Worm (Caenorhabditis elegans) whole organism, L1 larva: ENCODE measurements around the gene nhr-223.
"Not testable (repeated sequence)": the region's sequence is repeated elsewhere in the genome, so short reads cannot be mapped to it uniquely, and the experiment has no call there.

ENCODE experiments used
- F16B12.6 ChIP-seq: fragments of 150-350 bp; optimal IDR thresholded peaks from 2 replicates; lab custom pipeline; 2014; ENCODE audit warnings: missing biosample characterization, missing genetic modification characterization
- Y116A8C.19 ChIP-seq: sonication (generic microtip); optimal IDR thresholded peaks from 2 replicates; lab custom pipeline; 2016; ENCODE audit warnings: missing compliant biosample characterization, missing genetic modification characterization, borderline replicate concordance
- alr-1 ChIP-seq: fragments of 200-800 bp; sonication (Bioruptor generic); optimal IDR thresholded peaks from 2 replicates; lab custom pipeline; 2018; ENCODE audit warnings: borderline replicate concordance, mild to moderate bottlenecking, missing genetic modification characterization, missing compliant biosample characterization
- aly-2 ChIP-seq: fragments of 150-350 bp; optimal IDR thresholded peaks from 2 replicates; lab custom pipeline; 2014; ENCODE audit warnings: missing biosample characterization, missing genetic modification characterization
- ama-1 ChIP-seq: fragments of 150-350 bp; optimal IDR thresholded peaks from 2 replicates; lab custom pipeline; 2014
- ceh-8 ChIP-seq: fragments of 200-800 bp; sonication (Bioruptor generic); optimal IDR thresholded peaks from 2 replicates; lab custom pipeline; 2018; ENCODE audit warnings: mild to moderate bottlenecking, missing genetic modification characterization, moderate library complexity, missing compliant biosample characterization
- ces-1 ChIP-seq: fragments of 150-350 bp; optimal IDR thresholded peaks from 2 replicates; lab custom pipeline; 2014; ENCODE audit warnings: missing biosample characterization, missing genetic modification reagents, missing genetic modification characterization
- dpl-1 ChIP-seq, 3 experiments: fragments of 150-350 bp in 2 of 3; sonication (generic microtip) in 1 of 3; optimal IDR thresholded peaks; 2 replicates each; lab custom pipeline; 2014 to 2017; ENCODE audit warnings: missing biosample characterization in 3 of 3, missing genetic modification characterization in 3 of 3, missing genetic modification reagents in 3 of 3
- dsc-1 ChIP-seq: sonication (generic microtip); optimal IDR thresholded peaks from 2 replicates; lab custom pipeline; 2016; ENCODE audit warnings: mild to moderate bottlenecking, missing genetic modification characterization, missing compliant biosample characterization
- efl-1 ChIP-seq, 4 experiments: fragments of 150-350 bp; optimal IDR thresholded peaks in 3 of 4; peaks in 1 of 4; 1 replicate in 1 of 4; 2 replicates in 3 of 4; lab custom pipeline; 2014; ENCODE audit warnings: missing biosample characterization in 2 of 4, missing genetic modification characterization in 2 of 4, missing genetic modification reagents in 2 of 4
- efl-3 ChIP-seq: fragments of 200-800 bp; sonication (Bioruptor generic); optimal IDR thresholded peaks from 2 replicates; lab custom pipeline; 2018; ENCODE audit warnings: mild to moderate bottlenecking, missing genetic modification characterization, missing compliant biosample characterization
- egl-27 ChIP-seq, 2 experiments: fragments of 150-350 bp in 1 of 2; sonication (generic microtip); optimal IDR thresholded peaks; 3 replicates each; lab custom pipeline; 2017 to 2018; ENCODE audit warnings: missing biosample characterization in 2 of 2, missing genetic modification characterization in 2 of 2, missing genetic modification reagents in 2 of 2
- elt-2 ChIP-seq: sonication (generic microtip); optimal IDR thresholded peaks from 2 replicates; lab custom pipeline; 2016; ENCODE audit warnings: missing genetic modification characterization, mild to moderate bottlenecking, inconsistent platforms, missing compliant biosample characterization, missing genetic modification reagents
- elt-3 ChIP-seq, 6 experiments: fragments of 150-350 bp in 1 of 6; sonication (generic microtip); optimal IDR thresholded peaks; 2 replicates each; lab custom pipeline; 2017 to 2018; ENCODE audit warnings: missing biosample characterization in 6 of 6, missing genetic modification characterization in 6 of 6, inconsistent platforms in 1 of 6
- fkh-4 ChIP-seq: sonication (generic microtip); optimal IDR thresholded peaks from 2 replicates; lab custom pipeline; 2016; ENCODE audit warnings: missing compliant biosample characterization, missing genetic modification characterization, borderline replicate concordance
- grh-1 ChIP-seq: fragments of 200-800 bp; sonication (Bioruptor generic); IDR thresholded peaks from 2 replicates; pipeline ENCODE4 v1.3.6; 2022; ENCODE audit warnings: missing genetic modification reagents, missing genetic modification characterization, missing compliant biosample characterization
- hpl-2 ChIP-seq: fragments of 150-350 bp; optimal IDR thresholded peaks from 2 replicates; lab custom pipeline; 2014; ENCODE audit warnings: missing biosample characterization, missing genetic modification reagents, missing genetic modification characterization
- lin-15B ChIP-seq: fragments of 150-350 bp; sonication (generic microtip); optimal IDR thresholded peaks from 3 replicates; lab custom pipeline; 2014; ENCODE audit warnings: missing biosample characterization, missing genetic modification characterization
- lin-39 ChIP-seq: fragments of 150-350 bp; optimal IDR thresholded peaks from 2 replicates; lab custom pipeline; 2014; ENCODE audit warnings: missing biosample characterization, missing genetic modification reagents, missing genetic modification characterization
- lsy-2 ChIP-seq, 2 experiments: fragments of 150-350 bp; optimal IDR thresholded peaks; 2 replicates each; lab custom pipeline; 2014; ENCODE audit warnings: missing biosample characterization in 2 of 2, missing genetic modification characterization in 2 of 2
- mab-9 ChIP-seq: fragments of 200-800 bp; sonication (Bioruptor generic); IDR thresholded peaks from 2 replicates; pipeline ENCODE4 v1.3.6; 2022; ENCODE audit warnings: missing genetic modification reagents, missing genetic modification characterization, missing compliant biosample characterization
- nhr-237 ChIP-seq: fragments of 150-350 bp; optimal IDR thresholded peaks from 2 replicates; lab custom pipeline; 2014; ENCODE audit warnings: missing biosample characterization, missing genetic modification characterization
- nhr-47 ChIP-seq: sonication (generic microtip); optimal IDR thresholded peaks from 2 replicates; lab custom pipeline; 2016; ENCODE audit warnings: mild to moderate bottlenecking, missing genetic modification characterization, moderate library complexity, missing compliant biosample characterization
- nhr-71 ChIP-seq: sonication (generic microtip); optimal IDR thresholded peaks from 2 replicates; lab custom pipeline; 2016; ENCODE audit warnings: mild to moderate bottlenecking, missing genetic modification characterization, moderate library complexity, missing compliant biosample characterization
- nhr-77 ChIP-seq: fragments of 150-350 bp; optimal IDR thresholded peaks from 2 replicates; lab custom pipeline; 2014; ENCODE audit warnings: missing biosample characterization, missing genetic modification characterization
- nhr-85 ChIP-seq: sonication (generic microtip); peaks from one replicate; lab custom pipeline; 2016; ENCODE audit warnings: missing genetic modification characterization, inconsistent platforms, missing compliant biosample characterization
- nhr-90 ChIP-seq: sonication (generic microtip); optimal IDR thresholded peaks from 2 replicates; lab custom pipeline; 2016; ENCODE audit warnings: mild to moderate bottlenecking, missing genetic modification characterization, missing compliant biosample characterization; ENCODE audit not compliant: poor library complexity
- pag-3 ChIP-seq: sonication (generic microtip); optimal IDR thresholded peaks from 2 replicates; lab custom pipeline; 2017; ENCODE audit warnings: missing genetic modification characterization, mild to moderate bottlenecking, missing compliant biosample characterization, antibody characterized with exemption, borderline replicate concordance; ENCODE audit not compliant: insufficient read depth
- pax-3 ChIP-seq: fragments of 200-800 bp; sonication (Bioruptor generic); optimal IDR thresholded peaks from 2 replicates; lab custom pipeline; 2018; ENCODE audit warnings: mild to moderate bottlenecking, missing genetic modification characterization, moderate library complexity, missing compliant biosample characterization
- pqm-1 ChIP-seq: sonication (generic microtip); optimal IDR thresholded peaks from 3 replicates; lab custom pipeline; 2017; ENCODE audit warnings: missing biosample characterization, missing genetic modification characterization
- rnt-1 ChIP-seq: sonication (generic microtip); optimal IDR thresholded peaks from 2 replicates; lab custom pipeline; 2016; ENCODE audit warnings: mild to moderate bottlenecking, missing genetic modification characterization, moderate library complexity, missing compliant biosample characterization
- skn-1 ChIP-seq: fragments of 150-350 bp; optimal IDR thresholded peaks from 2 replicates; lab custom pipeline; 2014; ENCODE audit warnings: missing biosample characterization, missing genetic modification characterization
- sptf-1 ChIP-seq: fragments of 150-350 bp; optimal IDR thresholded peaks from 2 replicates; lab custom pipeline; 2014; ENCODE audit warnings: missing biosample characterization, missing genetic modification characterization
- sup-37 ChIP-seq: fragments of 200-800 bp; sonication (Bioruptor generic); optimal IDR thresholded peaks from 2 replicates; lab custom pipeline; 2018; ENCODE audit warnings: mild to moderate bottlenecking, missing genetic modification characterization, missing compliant biosample characterization
- tlp-1 ChIP-seq: fragments of 150-350 bp; optimal IDR thresholded peaks from 2 replicates; lab custom pipeline; 2014; ENCODE audit warnings: missing biosample characterization, missing genetic modification characterization
- unc-86 ChIP-seq: sonication (generic microtip); optimal IDR thresholded peaks from 2 replicates; lab custom pipeline; 2016; ENCODE audit warnings: missing genetic modification characterization, missing compliant biosample characterization
- unc-98 ChIP-seq: fragments of 200-800 bp; sonication (Bioruptor generic); IDR thresholded peaks from 2 replicates; pipeline ENCODE4 v1.3.6; 2022; ENCODE audit warnings: missing genetic modification characterization, missing compliant biosample characterization
- zip-4 ChIP-seq: fragments of 200-800 bp; sonication (Bioruptor generic); optimal IDR thresholded peaks from 2 replicates; lab custom pipeline; 2018; ENCODE audit warnings: mild to moderate bottlenecking, missing genetic modification characterization, moderate library complexity, missing compliant biosample characterization

nhr-223 gene

ce11 chrV:15793270-15793669, 2.9 kb upstream of the nhr-223 start, which contains the start of gene T26E4.7:
Gene T26E4.7 (plus strand): TSS chrV:15793570.
- TF ChIP-seq rnt-1 (tag; lab: Kevin White, UChicago): no peak
- TF ChIP-seq efl-1 (optimal IDR thresholded peaks at IDR 0.05; lab: Kevin White, UChicago): no peak
- no peak for TF ChIP-seq efl-1 (GFP tag; optimal IDR thresholded peaks at IDR 0.05 in 1 of 2; lab: Kevin White, UChicago)
- no peak for TF ChIP-seq dpl-1 (GFP tag; optimal IDR thresholded peaks at IDR 0.05; lab: Kevin White, UChicago)
- TF ChIP-seq Y116A8C.19: no peak
- TF ChIP-seq egl-27 (tag; optimal IDR thresholded peaks at IDR 0.05; lab: Kevin White, UChicago): no peak
- no peak for TF ChIP-seq nhr-47 (tag; lab: Kevin White, UChicago)
- no peak for TF ChIP-seq grh-1 (GFP tag; lab: Robert Waterston, UW)
- TF ChIP-seq tlp-1 (tag; lab: Kevin White, UChicago): no peak
- TF ChIP-seq ceh-8: no peak

- TF ChIP-seq skn-1 (tag; lab: Kevin White, UChicago) (no peak), Y116A8C.19 (no peak), pqm-1 (tag; lab: Kevin White, UChicago) (no peak), F16B12.6 (tag; lab: Kevin White, UChicago) (no peak), pax-3 (no peak), lin-15B (tag; lab: Kevin White, UChicago) (no peak), tlp-1 (tag; lab: Kevin White, UChicago) (no peak), nhr-47 (tag; lab: Kevin White, UChicago) (no peak), nhr-71 (tag; lab: Kevin White, UChicago) (no peak), ceh-8 (no peak)
- TF ChIP-seq, all 84 proteins: peak for 0
These were observed 1.9 kb downstream of the nhr-223 start, which contains the start of gene T26E4.10 for ce11 chrV:15798108-15798507. Gene T26E4.10 (minus strand): TSS chrV:15798208.

- TF ChIP-seq unc-98 (GFP tag; lab: Robert Waterston, UW); lsy-2 (tag; optimal IDR thresholded peaks at IDR 0.05; lab: Kevin White, UChicago); elt-3 (tag; optimal IDR thresholded peaks at IDR 0.05; lab: Kevin White, UChicago): not testable (repeated sequence)
These were observed 6.4 kb downstream of the nhr-223 start, which contains the start of gene T26E4.9 for ce11 chrV:15802623-15803022. Gene T26E4.9 (minus strand): TSS chrV:15802723.

- TF ChIP-seq lin-39; sptf-1 (tag; lab: Kevin White, UChicago); aly-2 (tag; lab: Kevin White, UChicago): not testable (repeated sequence)
These were observed 6.9 kb downstream of the nhr-223 start, which contains the start of gene srd-27 for ce11 chrV:15803079-15803478. Gene srd-27 (plus strand): TSS chrV:15803379.

ce11 chrV:15803748-15804147, 7.6 kb downstream of the nhr-223 start, which contains the start of gene T26E4.18:
Gene T26E4.18 (minus strand): TSS chrV:15803848.
- TF ChIP-seq nhr-90 (tag; lab: Kevin White, UChicago); ama-1 (lab: Kevin White, UChicago); fkh-4 (tag; lab: Kevin White, UChicago): not testable (repeated sequence)

- TF ChIP-seq dsc-1 (tag; lab: Kevin White, UChicago); nhr-77 (tag; lab: Kevin White, UChicago); ces-1: not testable (repeated sequence)
These were observed 11.2 kb downstream of the nhr-223 start, which contains the start of gene srsx-38 for ce11 chrV:15807420-15807819. Gene srsx-38 (minus strand): TSS chrV:15807520.

- no peak for TF ChIP-seq sptf-1 (tag; lab: Kevin White, UChicago)
- TF ChIP-seq alr-1 (tag; lab: Kevin White, UChicago): no peak
- no peak for TF ChIP-seq efl-1 (optimal IDR thresholded peaks at IDR 0.05; lab: Kevin White, UChicago)
- TF ChIP-seq efl-1 (GFP tag; optimal IDR thresholded peaks at IDR 0.05 in 1 of 2; lab: Kevin White, UChicago): no peak
- no peak for TF ChIP-seq nhr-85 (tag; lab: Kevin White, UChicago)
- no peak for TF ChIP-seq hpl-2 (GFP tag; lab: Kevin White, UChicago)
- no peak for TF ChIP-seq efl-3 (GFP tag; lab: Kevin White, UChicago)
- no peak for TF ChIP-seq elt-2 (tag; lab: Kevin White, UChicago)
- no peak for TF ChIP-seq nhr-90 (tag; lab: Kevin White, UChicago)
- TF ChIP-seq elt-3 (tag; optimal IDR thresholded peaks at IDR 0.05; lab: Kevin White, UChicago): no peak
- TF ChIP-seq sup-37: no peak
- TF ChIP-seq zip-4 (GFP tag; lab: Kevin White, UChicago): no peak
- TF ChIP-seq pqm-1 (tag; lab: Kevin White, UChicago): no peak
- TF ChIP-seq nhr-237: no peak
- no peak for TF ChIP-seq mab-9 (GFP tag; lab: Robert Waterston, UW)
- TF ChIP-seq pax-3: no peak
- no peak for TF ChIP-seq unc-86
- TF ChIP-seq pag-3: no peak
These were observed 13.4 kb downstream of the nhr-223 start, which contains the start of gene srsx-36 for ce11 chrV:15809543-15809942. Gene srsx-36 (minus strand): TSS chrV:15809643.
